Worm (Caenorhabditis elegans): ENCODE results near the gene F36F12.1.
"Not testable (repeated sequence)": the region's sequence is repeated elsewhere in the genome, so short reads cannot be mapped to it uniquely, and the experiment has no call there.

Gene F36F12.1

ce11 chrV:2103118-2103517 is at the start of gene F36F12.1:
Gene F36F12.1, minus strand, starts transcription at chrV:2103218.
- TF ChIP-seq tbx-37 (GFP tag; conservative IDR thresholded peaks at IDR 0.05) (no peak), ets-7 (tag; optimal IDR thresholded peaks at IDR 0.05) (no peak), hnd-1 (tag; optimal IDR thresholded peaks at IDR 0.05) (no peak), scrt-1 (GFP tag; IDR thresholded peaks at IDR 0.05) (no peak), ceh-36 (tag; optimal IDR thresholded peaks at IDR 0.05) (no peak), hmbx-1 (tag; optimal IDR thresholded peaks at IDR 0.05) (no peak), tbx-11 (GFP tag; IDR thresholded peaks at IDR 0.05) (no peak), pes-1 (GFP tag; IDR thresholded peaks at IDR 0.05) (no peak), F13C5.2 (tag; optimal IDR thresholded peaks at IDR 0.05) (no peak), flt-1 (GFP tag; IDR thresholded peaks at IDR 0.05) (no peak), hmg-4 (GFP tag; optimal IDR thresholded peaks at IDR 0.05) (no peak), ceh-13 (GFP tag; optimal IDR thresholded peaks at IDR 0.05) (no peak), B0310.2 (tag; optimal IDR thresholded peaks at IDR 0.05) (no peak)

ce11 chrV:2151458-2151857 is 48.4 kb upstream of the F36F12.1 start, which contains the start of gene srbc-24:
Gene srbc-24, plus strand, starts transcription at chrV:2151758.
- TF ChIP-seq tbx-11 (GFP tag; IDR thresholded peaks at IDR 0.05) (no peak), aly-1 (tag; optimal IDR thresholded peaks at IDR 0.05) (no peak), sea-1 (GFP tag; conservative IDR thresholded peaks at IDR 0.05) (no peak), ama-1 (optimal IDR thresholded peaks at IDR 0.05) (no peak), ceh-13 (GFP tag; optimal IDR thresholded peaks at IDR 0.05) (no peak), ceh-36 (tag; optimal IDR thresholded peaks at IDR 0.05) (no peak), pes-1 (GFP tag; IDR thresholded peaks at IDR 0.05) (no peak), scrt-1 (GFP tag; IDR thresholded peaks at IDR 0.05) (no peak), tra-4 (tag; optimal IDR thresholded peaks at IDR 0.05) (no peak), F13C5.2 (tag; optimal IDR thresholded peaks at IDR 0.05) (no peak), flt-1 (GFP tag; IDR thresholded peaks at IDR 0.05) (no peak), B0310.2 (tag; optimal IDR thresholded peaks at IDR 0.05) (no peak), tbx-37 (GFP tag; conservative IDR thresholded peaks at IDR 0.05) (no peak)

- TF ChIP-seq ceh-36 (tag; optimal IDR thresholded peaks at IDR 0.05), result no peak
- no peak for TF ChIP-seq tra-4 (tag; optimal IDR thresholded peaks at IDR 0.05)
- no peak for TF ChIP-seq hnd-1 (tag; optimal IDR thresholded peaks at IDR 0.05)
- no peak for TF ChIP-seq tbx-11 (GFP tag; IDR thresholded peaks at IDR 0.05)
- TF ChIP-seq scrt-1 (GFP tag; IDR thresholded peaks at IDR 0.05), result no peak
- TF ChIP-seq tbx-37 (GFP tag; conservative IDR thresholded peaks at IDR 0.05), result no peak
- TF ChIP-seq ets-7 (tag; optimal IDR thresholded peaks at IDR 0.05), result no peak
- TF ChIP-seq B0310.2 (tag; optimal IDR thresholded peaks at IDR 0.05), result no peak
- no peak for TF ChIP-seq F13C5.2 (tag; optimal IDR thresholded peaks at IDR 0.05)
- no peak for TF ChIP-seq aly-1 (tag; optimal IDR thresholded peaks at IDR 0.05)
Observed at ce11 chrV:2150876-2151275, 47.9 kb upstream of the F36F12.1 start, which contains the start of gene C45H4.13. Gene C45H4.13, minus strand, starts transcription at chrV:2150976.

ce11 chrV:2149432-2149831 is 46.4 kb upstream of the F36F12.1 start, which contains the start of gene C45H4.21:
Gene C45H4.21, minus strand, starts transcription at chrV:2149532.
- TF ChIP-seq hnd-1 (tag; optimal IDR thresholded peaks at IDR 0.05) (no peak), flt-1 (GFP tag; IDR thresholded peaks at IDR 0.05) (no peak), tra-4 (tag; optimal IDR thresholded peaks at IDR 0.05) (no peak)

ce11 chrV:2146795-2147194 is 43.8 kb upstream of the F36F12.1 start, which contains the start of gene srbc-20:
Gene srbc-20, plus strand, starts transcription at chrV:2147095.
- TF ChIP-seq aly-1 (tag; optimal IDR thresholded peaks at IDR 0.05) (no peak), hmbx-1 (tag; optimal IDR thresholded peaks at IDR 0.05) (no peak), flt-1 (GFP tag; IDR thresholded peaks at IDR 0.05) (no peak), tbx-11 (GFP tag; IDR thresholded peaks at IDR 0.05) (no peak), ets-7 (tag; optimal IDR thresholded peaks at IDR 0.05) (no peak), B0310.2 (tag; optimal IDR thresholded peaks at IDR 0.05) (no peak), ceh-13 (GFP tag; optimal IDR thresholded peaks at IDR 0.05) (no peak), hnd-1 (tag; optimal IDR thresholded peaks at IDR 0.05) (no peak), pes-1 (GFP tag; IDR thresholded peaks at IDR 0.05) (no peak), scrt-1 (GFP tag; IDR thresholded peaks at IDR 0.05) (no peak), tra-4 (tag; optimal IDR thresholded peaks at IDR 0.05) (no peak), F13C5.2 (tag; optimal IDR thresholded peaks at IDR 0.05) (no peak), tbx-37 (GFP tag; conservative IDR thresholded peaks at IDR 0.05) (no peak), ceh-36 (tag; optimal IDR thresholded peaks at IDR 0.05) (no peak), hmg-4 (GFP tag; optimal IDR thresholded peaks at IDR 0.05) (no peak), ama-1 (optimal IDR thresholded peaks at IDR 0.05) (no peak)

- TF ChIP-seq ama-1 (optimal IDR thresholded peaks at IDR 0.05), result no peak
- TF ChIP-seq aly-1 (tag; optimal IDR thresholded peaks at IDR 0.05), result no peak
- TF ChIP-seq ets-7 (tag; optimal IDR thresholded peaks at IDR 0.05), result no peak
- TF ChIP-seq F13C5.2 (tag; optimal IDR thresholded peaks at IDR 0.05), result no peak
- TF ChIP-seq hmg-4 (GFP tag; optimal IDR thresholded peaks at IDR 0.05), result no peak
- no peak for TF ChIP-seq hmbx-1 (tag; optimal IDR thresholded peaks at IDR 0.05)
- no peak for TF ChIP-seq B0310.2 (tag; optimal IDR thresholded peaks at IDR 0.05)
- TF ChIP-seq tbx-37 (GFP tag; conservative IDR thresholded peaks at IDR 0.05), result no peak
- no peak for TF ChIP-seq hnd-1 (tag; optimal IDR thresholded peaks at IDR 0.05)
- TF ChIP-seq tbx-11 (GFP tag; IDR thresholded peaks at IDR 0.05), result no peak
- no peak for TF ChIP-seq ceh-36 (tag; optimal IDR thresholded peaks at IDR 0.05)
- no peak for TF ChIP-seq pes-1 (GFP tag; IDR thresholded peaks at IDR 0.05)
- no peak for TF ChIP-seq tra-4 (tag; optimal IDR thresholded peaks at IDR 0.05)
- TF ChIP-seq flt-1 (GFP tag; IDR thresholded peaks at IDR 0.05), result no peak
- no peak for TF ChIP-seq scrt-1 (GFP tag; IDR thresholded peaks at IDR 0.05)
- TF ChIP-seq sea-1 (GFP tag; conservative IDR thresholded peaks at IDR 0.05), result no peak
Observed at ce11 chrV:2146044-2146443, 43.0 kb upstream of the F36F12.1 start, which contains the start of gene str-52. Gene str-52, minus strand, starts transcription at chrV:2146144.

ce11 chrV:2144408-2144807 is 41.4 kb upstream of the F36F12.1 start, which contains the start of gene F22F7.12:
Gene F22F7.12, minus strand, starts transcription at chrV:2144508.
- not testable (repeated sequence) for TF ChIP-seq tbx-11 (GFP tag; IDR thresholded peaks at IDR 0.05); tra-4 (tag; optimal IDR thresholded peaks at IDR 0.05); hmbx-1 (tag; optimal IDR thresholded peaks at IDR 0.05)

- TF ChIP-seq ama-1 (optimal IDR thresholded peaks at IDR 0.05) (no peak), B0310.2 (tag; optimal IDR thresholded peaks at IDR 0.05) (no peak), tbx-11 (GFP tag; IDR thresholded peaks at IDR 0.05) (no peak), scrt-1 (GFP tag; IDR thresholded peaks at IDR 0.05) (no peak), aly-1 (tag; optimal IDR thresholded peaks at IDR 0.05) (no peak), sea-1 (GFP tag; conservative IDR thresholded peaks at IDR 0.05) (no peak), ets-7 (tag; optimal IDR thresholded peaks at IDR 0.05) (no peak)
Observed at ce11 chrV:2139918-2140317, 36.9 kb upstream of the F36F12.1 start, which contains the start of gene F22F7.7. Gene F22F7.7, minus strand, starts transcription at chrV:2140042.

Measured in whole organism, early embryonic.